Worm (Caenorhabditis elegans): ENCODE measurements around the gene col-150.

The col-150 gene

DNA sequence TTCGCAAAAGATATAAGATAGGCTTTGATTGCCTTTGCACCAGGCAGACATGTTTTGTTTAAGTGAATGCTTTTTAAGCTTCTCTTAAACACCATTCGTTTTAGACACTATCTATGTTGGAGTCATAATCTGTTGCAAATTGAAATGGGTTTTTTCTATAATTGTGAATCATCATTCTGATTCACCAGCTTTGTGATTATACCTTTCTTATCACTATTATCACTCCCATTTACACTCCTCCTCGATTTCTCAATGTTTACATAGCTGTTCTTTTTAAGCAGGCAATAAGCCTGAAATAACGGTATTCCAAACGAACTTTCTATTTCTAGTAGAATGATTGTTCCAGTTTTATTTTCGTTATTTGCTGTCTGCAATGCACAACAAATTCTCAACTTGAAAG is 2.6 kb upstream of the col-150 start, which contains the start of gene B0024.4:
Gene B0024.4 (plus strand): TSS at position 301 of the 400 bp plus-strand sequence.
- TF ChIP-seq nhr-67 (tag; optimal IDR thresholded peaks at IDR 0.05) (no peak), jun-1 (tag; optimal IDR thresholded peaks at IDR 0.05) (no peak), elt-3 (tag; optimal IDR thresholded peaks at IDR 0.05) (no peak)

DNA sequence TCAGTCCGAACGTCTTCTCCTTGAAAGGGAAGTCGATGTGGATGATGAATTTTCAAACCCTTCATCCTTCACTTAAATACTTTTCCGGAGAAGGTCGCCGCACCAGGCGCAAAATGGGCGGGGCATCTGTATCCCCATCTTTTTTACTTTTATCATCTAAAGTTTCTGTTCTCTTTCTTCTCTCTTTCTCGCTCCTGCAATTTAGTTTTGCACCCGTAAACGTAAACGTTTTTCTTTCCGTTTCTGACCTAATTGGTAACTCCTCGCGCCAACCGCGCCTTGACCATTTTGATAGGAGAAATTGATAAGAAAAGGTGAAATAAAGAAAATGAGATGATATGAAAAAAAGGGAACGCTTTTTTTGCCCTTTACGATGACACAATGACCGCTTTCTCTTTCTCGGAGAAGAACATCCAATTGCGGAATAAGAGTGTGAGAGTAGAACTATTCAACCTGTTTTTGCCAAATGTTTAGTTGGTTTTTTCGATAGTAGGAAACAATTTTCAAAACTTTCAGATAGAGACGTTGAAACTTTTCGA is 1.6 kb downstream of the col-150 start, which contains the start of gene col-149:
Gene col-149 (minus strand): TSS at position 51 of the 539 bp plus-strand sequence.
- TF ChIP-seq aly-2 (tag; optimal IDR thresholded peaks at IDR 0.05) (no peak), elt-3 (tag; optimal IDR thresholded peaks at IDR 0.05) (peak in 1 of 3 experiments; percentile 56), nhr-23 (tag; optimal IDR thresholded peaks at IDR 0.05) (peak; percentile 75)

ce11 chrV:10291848-10292247 is 2.6 kb downstream of the col-150 start:
- no peak for TF ChIP-seq fos-1 (tag; optimal IDR thresholded peaks at IDR 0.05)
- TF ChIP-seq skn-1 (tag; optimal IDR thresholded peaks at IDR 0.05) = no peak
- no peak for TF ChIP-seq nhr-237 (tag; optimal IDR thresholded peaks at IDR 0.05)
- no peak for TF ChIP-seq ama-1 (optimal IDR thresholded peaks at IDR 0.05)
- no peak for TF ChIP-seq ZK546.5 (tag; optimal IDR thresholded peaks at IDR 0.05)
- TF ChIP-seq unc-39 (tag; optimal IDR thresholded peaks at IDR 0.05) = no peak
- no peak for TF ChIP-seq ztf-4 (tag; optimal IDR thresholded peaks at IDR 0.05)
- no peak for TF ChIP-seq ceh-82 (tag; optimal IDR thresholded peaks at IDR 0.05)
- no peak for TF ChIP-seq fkh-10 (GFP tag; optimal IDR thresholded peaks at IDR 0.05)
- no peak for TF ChIP-seq lsy-12 (tag; optimal IDR thresholded peaks at IDR 0.05)

DNA sequence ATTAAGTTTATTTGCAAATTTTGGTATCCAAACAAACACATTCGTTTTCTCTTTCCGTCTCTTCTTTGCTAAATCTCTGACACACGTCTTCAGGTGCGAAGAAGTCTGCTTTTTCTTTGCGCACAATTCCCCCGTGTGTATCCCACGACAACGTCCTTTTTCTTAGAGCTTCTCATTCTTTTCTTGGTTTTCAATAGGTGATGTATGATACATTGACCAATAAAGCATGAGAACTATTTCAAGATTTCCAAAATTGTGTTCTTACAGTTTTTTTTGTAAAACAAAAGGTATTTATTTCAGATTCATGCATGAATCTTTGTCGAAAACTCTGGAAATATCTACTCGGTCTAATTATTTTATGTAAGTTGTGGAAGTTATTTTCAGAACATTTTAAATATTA is 4.7 kb downstream of the col-150 start, which contains the start of gene B0024.15:
Gene B0024.15 (plus strand): TSS at position 301 of the 400 bp plus-strand sequence.
- TF ChIP-seq nhr-76 (tag; optimal IDR thresholded peaks at IDR 0.05) = no peak
- TF ChIP-seq nhr-43 (tag; optimal IDR thresholded peaks at IDR 0.05; ENCODE audit: poor library complexity, severe bottlenecking) = no peak
- TF ChIP-seq pqm-1 (tag; optimal IDR thresholded peaks at IDR 0.05) = no peak
- no peak for TF ChIP-seq nhr-12 (tag; optimal IDR thresholded peaks at IDR 0.05)
- no peak for TF ChIP-seq elt-3 (tag; optimal IDR thresholded peaks at IDR 0.05)
- TF ChIP-seq nhr-28 (tag; optimal IDR thresholded peaks at IDR 0.05) = no peak
- TF ChIP-seq nfya-1 (tag; optimal IDR thresholded peaks at IDR 0.05; ENCODE audit: insufficient read depth) = no peak
- no peak for TF ChIP-seq skn-1 (tag; optimal IDR thresholded peaks at IDR 0.05)
- no peak for TF ChIP-seq elt-1 (tag; optimal IDR thresholded peaks at IDR 0.05)
- TF ChIP-seq elt-2 (tag; optimal IDR thresholded peaks at IDR 0.05) = no peak
- no peak for TF ChIP-seq ztf-11 (tag; optimal IDR thresholded peaks at IDR 0.05)
- no peak for TF ChIP-seq fos-1 (tag; optimal IDR thresholded peaks at IDR 0.05)
- no peak for TF ChIP-seq R02D3.7 (tag; optimal IDR thresholded peaks at IDR 0.05)
- TF ChIP-seq unc-62 (GFP tag; optimal IDR thresholded peaks at IDR 0.05) = no peak
- no peak for TF ChIP-seq pha-4 (tag; optimal IDR thresholded peaks at IDR 0.05)
- TF ChIP-seq hmg-11 (tag; optimal IDR thresholded peaks at IDR 0.05) = no peak
- no peak for TF ChIP-seq nhr-67 (tag; optimal IDR thresholded peaks at IDR 0.05)
- no peak for TF ChIP-seq ZK546.5 (tag; optimal IDR thresholded peaks at IDR 0.05)

DNA sequence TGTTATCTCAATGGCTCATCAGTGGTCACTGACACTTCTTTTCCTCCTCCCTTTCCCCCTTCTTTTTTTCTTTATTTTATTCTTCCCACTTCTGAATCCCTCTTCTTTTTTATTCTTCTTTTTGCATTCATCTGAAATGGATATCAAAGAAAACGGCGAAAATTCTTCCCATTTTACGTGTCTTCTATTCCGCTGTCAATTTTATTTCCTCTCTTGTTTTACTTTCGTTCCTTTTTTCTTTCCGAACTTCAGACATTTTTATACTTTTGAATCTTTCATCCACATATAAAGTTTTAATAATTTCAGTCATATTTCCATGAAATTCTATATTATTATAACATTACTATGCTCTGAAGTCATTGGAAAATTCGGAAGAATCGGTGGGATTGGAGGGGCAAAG is 7.2 kb downstream of the col-150 start, which contains the start of gene B0024.3:
Gene B0024.3 (plus strand): TSS at position 301 of the 400 bp plus-strand sequence.
- no peak for TF ChIP-seq elt-2 (tag; optimal IDR thresholded peaks at IDR 0.05)
- TF ChIP-seq ceh-28 (tag; optimal IDR thresholded peaks at IDR 0.05) = no peak
- TF ChIP-seq fkh-2 (tag; optimal IDR thresholded peaks at IDR 0.05) = no peak
- no peak for TF ChIP-seq lsy-12 (tag; optimal IDR thresholded peaks at IDR 0.05)
- TF ChIP-seq skn-1 (tag; optimal IDR thresholded peaks at IDR 0.05) = no peak
- TF ChIP-seq nhr-25 (tag; optimal IDR thresholded peaks at IDR 0.05) = no peak
- TF ChIP-seq elt-3 (tag; optimal IDR thresholded peaks at IDR 0.05) = no peak
- TF ChIP-seq ceh-16 (tag; optimal IDR thresholded peaks at IDR 0.05) = no peak
- TF ChIP-seq nhr-43 (tag; optimal IDR thresholded peaks at IDR 0.05; ENCODE audit: poor library complexity, severe bottlenecking) = no peak
- TF ChIP-seq pha-4 (tag; optimal IDR thresholded peaks at IDR 0.05) = no peak
- TF ChIP-seq snpc-4 (tag; optimal IDR thresholded peaks at IDR 0.05) = no peak
- no peak for TF ChIP-seq nhr-23 (tag; optimal IDR thresholded peaks at IDR 0.05)
- no peak for TF ChIP-seq nfya-1 (tag; optimal IDR thresholded peaks at IDR 0.05; ENCODE audit: insufficient read depth)
- TF ChIP-seq nhr-67 (tag; optimal IDR thresholded peaks at IDR 0.05) = no peak
- TF ChIP-seq ZK546.5 (tag; optimal IDR thresholded peaks at IDR 0.05) = no peak
- TF ChIP-seq nhr-76 (tag; optimal IDR thresholded peaks at IDR 0.05) = no peak
- no peak for TF ChIP-seq ceh-82 (tag; optimal IDR thresholded peaks at IDR 0.05)
